Worm (Caenorhabditis elegans) whole organism, L3 larva: ENCODE data around the gene C33G3.4.

Experiments used
- R02D3.7 ChIP-seq: fragments of 150-350 bp; optimal IDR thresholded peaks from 2 replicates; lab custom pipeline; 2014; ENCODE audit warnings: missing biosample characterization, missing genetic modification characterization
- ZK546.5 ChIP-seq: sonication (generic microtip); optimal IDR thresholded peaks from 2 replicates; lab custom pipeline; 2017; ENCODE audit warnings: missing biosample characterization, missing genetic modification characterization
- aly-2 ChIP-seq: fragments of 150-350 bp; optimal IDR thresholded peaks from 2 replicates; lab custom pipeline; 2014; ENCODE audit warnings: missing biosample characterization, missing genetic modification characterization
- ama-1 ChIP-seq: fragments of 150-350 bp; optimal IDR thresholded peaks from 2 replicates; lab custom pipeline; 2018
- ceh-16 ChIP-seq: sonication (generic microtip); optimal IDR thresholded peaks from 2 replicates; lab custom pipeline; 2017; ENCODE audit warnings: missing biosample characterization, missing genetic modification characterization
- ceh-28 ChIP-seq: fragments of 150-350 bp; optimal IDR thresholded peaks from 2 replicates; lab custom pipeline; 2014; ENCODE audit warnings: missing biosample characterization, missing genetic modification reagents, missing genetic modification characterization
- ceh-82 ChIP-seq: fragments of 150-350 bp; optimal IDR thresholded peaks from 2 replicates; lab custom pipeline; 2014; ENCODE audit warnings: missing biosample characterization, missing genetic modification characterization
- daf-12 ChIP-seq: fragments of 150-350 bp; optimal IDR thresholded peaks from 2 replicates; lab custom pipeline; 2014; ENCODE audit warnings: missing biosample characterization, missing genetic modification reagents, missing genetic modification characterization
- egl-27 ChIP-seq: sonication (generic microtip); optimal IDR thresholded peaks from 4 replicates; lab custom pipeline; 2017; ENCODE audit warnings: missing biosample characterization, missing genetic modification reagents, missing genetic modification characterization
- egl-5 ChIP-seq: fragments of 150-350 bp; optimal IDR thresholded peaks from 2 replicates; lab custom pipeline; 2017; ENCODE audit warnings: missing biosample characterization, missing genetic modification reagents, missing genetic modification characterization, inconsistent platforms
- elt-2 ChIP-seq: sonication (generic microtip); optimal IDR thresholded peaks from 2 replicates; lab custom pipeline; 2016; ENCODE audit warnings: missing genetic modification reagents, mild to moderate bottlenecking, missing genetic modification characterization, missing compliant biosample characterization
- eor-1 ChIP-seq, 2 experiments: fragments of 150-350 bp; optimal IDR thresholded peaks; 2 replicates each; lab custom pipeline; 2014 to 2018; ENCODE audit warnings: missing biosample characterization in 2 of 2, missing genetic modification characterization in 2 of 2
- fkh-10 ChIP-seq: sonication (generic microtip); optimal IDR thresholded peaks from 2 replicates; lab custom pipeline; 2017; ENCODE audit warnings: missing biosample characterization, missing genetic modification reagents, missing genetic modification characterization
- fos-1 ChIP-seq: fragments of 150-350 bp; optimal IDR thresholded peaks from 2 replicates; lab custom pipeline; 2014; ENCODE audit warnings: missing biosample characterization, missing genetic modification characterization
- hmg-11 ChIP-seq: sonication (generic microtip); optimal IDR thresholded peaks from 2 replicates; lab custom pipeline; 2016; ENCODE audit warnings: missing genetic modification characterization, missing compliant biosample characterization
- jun-1 ChIP-seq: fragments of 150-350 bp; optimal IDR thresholded peaks from 2 replicates; lab custom pipeline; 2014; ENCODE audit warnings: missing biosample characterization, missing genetic modification reagents, missing genetic modification characterization
- lin-15B ChIP-seq: fragments of 150-350 bp; optimal IDR thresholded peaks from 2 replicates; lab custom pipeline; 2014; ENCODE audit warnings: missing biosample characterization, missing genetic modification characterization
- lin-39 ChIP-seq: fragments of 150-350 bp; optimal IDR thresholded peaks from 2 replicates; lab custom pipeline; 2018; ENCODE audit warnings: missing biosample characterization, missing genetic modification reagents, missing genetic modification characterization
- lsy-12 ChIP-seq: sonication (generic microtip); optimal IDR thresholded peaks from 2 replicates; lab custom pipeline; 2016; ENCODE audit warnings: mild to moderate bottlenecking, missing genetic modification characterization, missing compliant biosample characterization
- mml-1 ChIP-seq: fragments of 150-350 bp; sonication (generic microtip); optimal IDR thresholded peaks from 3 replicates; lab custom pipeline; 2014; ENCODE audit warnings: missing biosample characterization, missing genetic modification characterization
- nhr-12 ChIP-seq: fragments of 150-350 bp; optimal IDR thresholded peaks from 2 replicates; lab custom pipeline; 2014; ENCODE audit warnings: missing biosample characterization, missing genetic modification characterization
- nhr-23 ChIP-seq: fragments of 150-350 bp; optimal IDR thresholded peaks from 2 replicates; lab custom pipeline; 2014; ENCODE audit warnings: missing biosample characterization, missing genetic modification reagents, missing genetic modification characterization
- nhr-237 ChIP-seq: fragments of 150-350 bp; optimal IDR thresholded peaks from 2 replicates; lab custom pipeline; 2014; ENCODE audit warnings: missing biosample characterization, missing genetic modification characterization
- nhr-25 ChIP-seq: sonication (generic microtip); optimal IDR thresholded peaks from 2 replicates; lab custom pipeline; 2017; ENCODE audit warnings: missing biosample characterization, missing genetic modification characterization
- nhr-28 ChIP-seq: fragments of 150-350 bp; optimal IDR thresholded peaks from 2 replicates; lab custom pipeline; 2014; ENCODE audit warnings: missing biosample characterization, missing genetic modification characterization
- nhr-43 ChIP-seq: sonication (generic microtip); optimal IDR thresholded peaks from 2 replicates; lab custom pipeline; 2016; ENCODE audit warnings: mild to moderate bottlenecking, missing genetic modification characterization, missing compliant biosample characterization; ENCODE audit not compliant: poor library complexity, severe bottlenecking
- nhr-76 ChIP-seq: fragments of 150-350 bp; sonication (generic microtip); optimal IDR thresholded peaks from 5 replicates; lab custom pipeline; 2014; ENCODE audit warnings: missing biosample characterization, missing genetic modification characterization
- nhr-77 ChIP-seq: fragments of 150-350 bp; optimal IDR thresholded peaks from 2 replicates; lab custom pipeline; 2014; ENCODE audit warnings: missing biosample characterization, missing genetic modification characterization
- pqm-1 ChIP-seq: fragments of 150-350 bp; optimal IDR thresholded peaks from 2 replicates; lab custom pipeline; 2017; ENCODE audit warnings: missing biosample characterization, missing genetic modification characterization, inconsistent platforms
- sea-2 ChIP-seq: fragments of 150-350 bp; sonication (generic microtip); optimal IDR thresholded peaks from 4 replicates; lab custom pipeline; 2014; ENCODE audit warnings: missing biosample characterization, missing genetic modification reagents, missing genetic modification characterization
- skn-1 ChIP-seq: fragments of 150-350 bp; optimal IDR thresholded peaks from 2 replicates; lab custom pipeline; 2014; ENCODE audit warnings: missing biosample characterization, missing genetic modification characterization
- snpc-4 ChIP-seq: fragments of 150-350 bp; optimal IDR thresholded peaks from 2 replicates; lab custom pipeline; 2014; ENCODE audit warnings: missing biosample characterization, missing genetic modification characterization
- tbx-2 ChIP-seq: sonication (generic microtip); optimal IDR thresholded peaks from 2 replicates; lab custom pipeline; 2016; ENCODE audit warnings: mild to moderate bottlenecking, missing genetic modification characterization, missing compliant biosample characterization
- unc-39 ChIP-seq: sonication (generic microtip); optimal IDR thresholded peaks from 4 replicates; lab custom pipeline; 2017; ENCODE audit warnings: missing biosample characterization, missing genetic modification characterization
- ztf-11 ChIP-seq: fragments of 150-350 bp; optimal IDR thresholded peaks from 2 replicates; lab custom pipeline; 2014; ENCODE audit warnings: missing biosample characterization, missing genetic modification characterization

C33G3.4 gene

ce11 chrX:14063830-14064229, 7.1 kb upstream of the C33G3.4 start (continued):
- peak; percentile 29 for TF ChIP-seq sea-2
- peak; percentile 53 for TF ChIP-seq pqm-1 (tag; lab: Kevin White, UChicago)
- TF ChIP-seq hmg-11 (tag; lab: Kevin White, UChicago), result peak; percentile 94
- TF ChIP-seq nhr-77, result peak; percentile 79
- peak; percentile 75 for TF ChIP-seq nhr-23 (tag; lab: Kevin White, UChicago)
- peak; percentile 62 for TF ChIP-seq jun-1 (tag; lab: Kevin White, UChicago)
- peak in 1 of 2 experiments; percentile 48 for TF ChIP-seq eor-1 (tag; optimal IDR thresholded peaks at IDR 0.05; lab: Kevin White, UChicago)
- TF ChIP-seq tbx-2 (tag; lab: Kevin White, UChicago), result peak; percentile 87
- TF ChIP-seq ceh-16 (tag; lab: Kevin White, UChicago), result peak; percentile 44
- TF ChIP-seq nhr-12 (tag; lab: Kevin White, UChicago), result no peak
- peak; percentile 61 for TF ChIP-seq R02D3.7 (tag; lab: Kevin White, UChicago)

- TF ChIP-seq lsy-12 (no peak), nhr-76 (tag; lab: Kevin White, UChicago) (no peak), ZK546.5 (no peak), unc-39 (tag; lab: Kevin White, UChicago) (no peak), lin-15B (tag; lab: Kevin White, UChicago) (no peak), nhr-25 (no peak), fos-1 (no peak), snpc-4 (tag; lab: Kevin White, UChicago) (no peak)
These were observed 3.3 kb upstream of the C33G3.4 start, which contains the start of gene lgc-21 for ce11 chrX:14067641-14068040. Gene lgc-21 (minus strand): TSS chrX:14067984.

ce11 chrX:14069528-14069927, 1.4 kb upstream of the C33G3.4 start:
- TF ChIP-seq nhr-43, result no peak
- peak; percentile 82 for TF ChIP-seq nhr-25
- TF ChIP-seq unc-39 (tag; lab: Kevin White, UChicago), result no peak
- TF ChIP-seq, all 47 proteins: peak for 1

ce11 chrX:14078574-14078973, 7.6 kb downstream of the C33G3.4 start, which contains the start of gene C33G3.5:
Gene C33G3.5 (minus strand): TSS chrX:14078674.
- TF ChIP-seq fkh-10 (no peak), eor-1 (tag; optimal IDR thresholded peaks at IDR 0.05; lab: Kevin White, UChicago) (no peak), tbx-2 (tag; lab: Kevin White, UChicago) (no peak), elt-2 (tag; lab: Kevin White, UChicago) (no peak), nhr-12 (tag; lab: Kevin White, UChicago) (no peak), ceh-82 (tag; lab: Kevin White, UChicago) (no peak), ama-1 (lab: Kevin White, UChicago) (no peak), nhr-25 (no peak), mml-1 (tag; lab: Kevin White, UChicago) (no peak), nhr-77 (no peak), egl-27 (tag; lab: Kevin White, UChicago) (no peak), hmg-11 (tag; lab: Kevin White, UChicago) (no peak), nhr-23 (tag; lab: Kevin White, UChicago) (no peak), nhr-237 (tag; lab: Kevin White, UChicago) (no peak), egl-5 (no peak), skn-1 (tag; lab: Kevin White, UChicago) (no peak), ceh-28 (tag; lab: Kevin White, UChicago) (no peak), aly-2 (no peak), nhr-28 (tag; lab: Kevin White, UChicago) (no peak)

ce11 chrX:14084230-14084629, 13.3 kb downstream of the C33G3.4 start, which contains the start of gene C33G3.6:
Gene C33G3.6 (minus strand): TSS chrX:14084330.
- TF ChIP-seq ceh-16 (tag; lab: Kevin White, UChicago) (no peak), lsy-12 (no peak), egl-5 (peak; percentile 19), ztf-11 (tag; lab: Kevin White, UChicago) (no peak), daf-12 (no peak), lin-39 (tag; lab: Kevin White, UChicago) (no peak)
